Fruit fly (Drosophila melanogaster) whole organism, embryonic: ENCODE measurements around the gene Npc2a.

Experiments used
- Antp ChIP-seq: fragments of 200-800 bp; sonication (Bioruptor generic); optimal IDR thresholded peaks from 3 replicates; lab custom pipeline; 2016; ENCODE audit warnings: missing biosample characterization, missing genetic modification characterization
- CG10462 ChIP-seq: fragments of 200-800 bp; sonication (Bioruptor generic); optimal IDR thresholded peaks from 2 replicates; lab custom pipeline; 2016; ENCODE audit warnings: missing biosample characterization, missing genetic modification characterization
- CG10959 ChIP-seq: fragments of 200-800 bp; sonication (Bioruptor generic); IDR thresholded peaks from 2 replicates; pipeline ENCODE4 v1.3.6; 2022; ENCODE audit warnings: missing biosample characterization, missing genetic modification characterization
- CG11560 ChIP-seq: fragments of 200-800 bp; sonication (Bioruptor generic); IDR thresholded peaks from 3 replicates; pipeline ENCODE4 v1.3.6; 2022; ENCODE audit warnings: missing biosample characterization, missing genetic modification characterization
- CG12744 ChIP-seq: fragments of 200-800 bp; sonication (Bioruptor generic); optimal IDR thresholded peaks from 2 replicates; lab custom pipeline; 2016; ENCODE audit warnings: missing biosample characterization, missing genetic modification characterization
- CG13775 ChIP-seq: fragments of 200-800 bp; sonication (Bioruptor generic); optimal IDR thresholded peaks from 3 replicates; lab custom pipeline; 2017; ENCODE audit warnings: missing biosample characterization, mild to moderate bottlenecking, missing genetic modification characterization
- CG15073 ChIP-seq: fragments of 200-800 bp; sonication (Bioruptor generic); optimal IDR thresholded peaks from 2 replicates; lab custom pipeline; 2016; ENCODE audit warnings: missing biosample characterization, missing genetic modification characterization
- CG17829 ChIP-seq: fragments of 200-800 bp; optimal IDR thresholded peaks from 2 replicates; lab custom pipeline; 2019; ENCODE audit warnings: missing biosample characterization, mild to moderate bottlenecking, missing genetic modification characterization, moderate library complexity
- CG17912 ChIP-seq: fragments of 200-800 bp; sonication (Bioruptor generic); optimal IDR thresholded peaks from 2 replicates; lab custom pipeline; 2018; ENCODE audit warnings: missing biosample characterization, mild to moderate bottlenecking, missing genetic modification characterization
- CG18619 ChIP-seq: fragments of 200-800 bp; sonication (Bioruptor generic); optimal IDR thresholded peaks from 3 replicates; lab custom pipeline; 2017; ENCODE audit warnings: missing biosample characterization, mild to moderate bottlenecking, missing genetic modification characterization
- CG31388 ChIP-seq: fragments of 200-800 bp; sonication (Bioruptor generic); optimal IDR thresholded peaks from 2 replicates; lab custom pipeline; 2016; ENCODE audit warnings: missing biosample characterization, missing genetic modification characterization
- CG31441 ChIP-seq: fragments of 200-800 bp; sonication (Bioruptor generic); IDR thresholded peaks from 2 replicates; pipeline ENCODE4 v1.3.6; 2022; ENCODE audit warnings: missing biosample characterization, missing genetic modification characterization
- CG3847 ChIP-seq: fragments of 200-800 bp; sonication (Bioruptor generic); IDR thresholded peaks from 2 replicates; pipeline ENCODE4 v1.3.6; 2022; ENCODE audit warnings: missing biosample characterization, missing genetic modification characterization
- CG4854 ChIP-seq: fragments of 200-800 bp; sonication (Bioruptor generic); optimal IDR thresholded peaks from 2 replicates; lab custom pipeline; 2016; ENCODE audit warnings: missing biosample characterization, missing genetic modification characterization, inconsistent platforms
- CG5180 ChIP-seq: fragments of 200-800 bp; sonication (Bioruptor generic); optimal IDR thresholded peaks from 3 replicates; lab custom pipeline; 2017; ENCODE audit warnings: missing biosample characterization, missing genetic modification characterization, mild to moderate bottlenecking, moderate library complexity, missing genetic modification reagents
- CG6813 ChIP-seq: fragments of 200-800 bp; sonication (Bioruptor generic); optimal IDR thresholded peaks from 2 replicates; lab custom pipeline; 2017; ENCODE audit warnings: missing biosample characterization, missing genetic modification characterization, mild to moderate bottlenecking, moderate library complexity, missing genetic modification reagents
- CG6854 ChIP-seq: fragments of 200-800 bp; sonication (Bioruptor generic); optimal IDR thresholded peaks from 3 replicates; lab custom pipeline; 2017; ENCODE audit warnings: missing biosample characterization, mild to moderate bottlenecking, missing genetic modification characterization
- CG8388 ChIP-seq: fragments of 200-800 bp; sonication (Bioruptor generic); optimal IDR thresholded peaks from 2 replicates; lab custom pipeline; 2019; ENCODE audit warnings: missing biosample characterization, mild to moderate bottlenecking, missing genetic modification characterization, moderate library complexity
- CTCF ChIP-seq: fragments of 200-800 bp; sonication (Bioruptor generic); optimal IDR thresholded peaks from 2 replicates; lab custom pipeline; 2017; ENCODE audit warnings: missing biosample characterization, mild to moderate bottlenecking, missing genetic modification characterization, moderate library complexity
- Camta ChIP-seq: fragments of 200-800 bp; sonication (Bioruptor generic); optimal IDR thresholded peaks from 2 replicates; lab custom pipeline; 2016; ENCODE audit warnings: missing biosample characterization, missing genetic modification characterization
- Chrac-16 ChIP-seq: fragments of 200-800 bp; sonication (Bioruptor generic); optimal IDR thresholded peaks from 3 replicates; lab custom pipeline; 2016; ENCODE audit warnings: missing biosample characterization, missing genetic modification characterization
- Dref ChIP-seq: fragments of 200-800 bp; sonication (Bioruptor generic); IDR thresholded peaks from 2 replicates; pipeline ENCODE4 v1.3.6; 2022; ENCODE audit warnings: missing biosample characterization, missing genetic modification characterization
- HLH4C ChIP-seq: fragments of 200-800 bp; sonication (Bioruptor generic); IDR thresholded peaks from 3 replicates; pipeline ENCODE4 v1.3.6; 2022; ENCODE audit warnings: missing biosample characterization, missing genetic modification characterization; ENCODE audit not compliant: partially characterized antibody
- HmgZ ChIP-seq: fragments of 200-800 bp; sonication (Bioruptor generic); optimal IDR thresholded peaks from 2 replicates; lab custom pipeline; 2018; ENCODE audit warnings: missing biosample characterization, mild to moderate bottlenecking, missing genetic modification characterization
- Hmx ChIP-seq: fragments of 200-800 bp; sonication (Bioruptor generic); optimal IDR thresholded peaks from 2 replicates; lab custom pipeline; 2016; ENCODE audit warnings: missing biosample characterization, missing genetic modification characterization
- Myb ChIP-seq: fragments of 200-800 bp; sonication (Bioruptor generic); optimal IDR thresholded peaks from 2 replicates; lab custom pipeline; 2016; ENCODE audit warnings: missing biosample characterization, missing genetic modification characterization
- Oaz ChIP-seq: fragments of 200-800 bp; sonication (Bioruptor generic); IDR thresholded peaks from 2 replicates; pipeline ENCODE4 v1.3.6; 2022; ENCODE audit warnings: missing biosample characterization, missing genetic modification characterization
- Tbp ChIP-seq: fragments of >200 bp; optimal IDR thresholded peaks from 2 replicates; lab custom pipeline; 2018; ENCODE audit warnings: missing biosample characterization, missing genetic modification characterization
- Vsx1 ChIP-seq: fragments of 200-800 bp; sonication (Bioruptor generic); optimal IDR thresholded peaks from 2 replicates; lab custom pipeline; 2017; ENCODE audit warnings: missing biosample characterization, mild to moderate bottlenecking, missing genetic modification characterization, missing genetic modification reagents
- bab2 ChIP-seq: fragments of 200-800 bp; sonication (Bioruptor generic); optimal IDR thresholded peaks from 2 replicates; lab custom pipeline; 2016; ENCODE audit warnings: missing biosample characterization, missing genetic modification characterization
- chinmo ChIP-seq: fragments of 200-800 bp; sonication (Bioruptor generic); IDR thresholded peaks from 4 replicates; pipeline ENCODE4 v1.3.6; 2022; ENCODE audit warnings: missing biosample characterization, missing genetic modification characterization; ENCODE audit not compliant: partially characterized antibody
- ci ChIP-seq: fragments of 200-800 bp; sonication (Bioruptor generic); IDR thresholded peaks from 3 replicates; pipeline ENCODE4 v1.3.6; 2022; ENCODE audit warnings: missing biosample characterization, missing genetic modification characterization
- crc ChIP-seq: fragments of 200-800 bp; sonication (Bioruptor generic); optimal IDR thresholded peaks from 2 replicates; lab custom pipeline; 2016; ENCODE audit warnings: missing biosample characterization, missing genetic modification characterization
- dan ChIP-seq: fragments of 200-800 bp; sonication (Bioruptor generic); IDR thresholded peaks from 2 replicates; pipeline ENCODE4 v1.3.6; 2022; ENCODE audit warnings: missing biosample characterization, missing genetic modification characterization
- eyg ChIP-seq: fragments of 200-800 bp; sonication (Bioruptor generic); optimal IDR thresholded peaks from 3 replicates; lab custom pipeline; 2016; ENCODE audit warnings: missing biosample characterization, missing genetic modification characterization
- ham ChIP-seq: fragments of 200-800 bp; sonication (Bioruptor generic); IDR thresholded peaks from 2 replicates; pipeline ENCODE4 v1.3.6; 2022; ENCODE audit warnings: missing biosample characterization, missing genetic modification characterization
- hbn ChIP-seq: fragments of 200-800 bp; sonication (Bioruptor generic); IDR thresholded peaks from 2 replicates; pipeline ENCODE4 v1.3.6; 2022; ENCODE audit warnings: missing biosample characterization, missing genetic modification characterization; ENCODE audit not compliant: partially characterized antibody
- lov ChIP-seq, 2 experiments: fragments of 200-800 bp in 1 of 2; fragments of >200 bp in 1 of 2; sonication (Bioruptor generic) in 1 of 2; IDR thresholded peaks in 1 of 2; optimal IDR thresholded peaks in 1 of 2; 2 replicates in 1 of 2; 3 replicates in 1 of 2; pipeline versions ENCODE4 v1.3.6 to Lab custom; 2017 to 2022; ENCODE audit warnings: missing biosample characterization in 1 of 2, missing genetic modification characterization in 1 of 2
- org-1 ChIP-seq: fragments of 200-800 bp; sonication (Bioruptor generic); optimal IDR thresholded peaks from 2 replicates; lab custom pipeline; 2017; ENCODE audit warnings: missing biosample characterization, missing genetic modification characterization
- phol ChIP-seq: fragments of 200-800 bp; sonication (Bioruptor generic); optimal IDR thresholded peaks from 3 replicates; lab custom pipeline; 2018; ENCODE audit warnings: missing biosample characterization, mild to moderate bottlenecking, missing genetic modification characterization, moderate library complexity
- pnt ChIP-seq: fragments of 200-800 bp; sonication (Bioruptor generic); optimal IDR thresholded peaks from 3 replicates; lab custom pipeline; 2016; ENCODE audit warnings: missing biosample characterization, missing genetic modification characterization
- psq ChIP-seq: fragments of 200-800 bp; sonication (Bioruptor generic); optimal IDR thresholded peaks from 2 replicates; lab custom pipeline; 2017; ENCODE audit warnings: missing biosample characterization, missing genetic modification characterization
- rib ChIP-seq: fragments of 200-800 bp; sonication (Bioruptor generic); IDR thresholded peaks from 2 replicates; pipeline ENCODE4 v1.3.6; 2022; ENCODE audit warnings: missing biosample characterization, missing genetic modification characterization
- ro ChIP-seq: fragments of 200-800 bp; sonication (Bioruptor generic); IDR thresholded peaks from 2 replicates; pipeline ENCODE4 v1.3.6; 2022; ENCODE audit warnings: missing biosample characterization, missing genetic modification characterization
- row ChIP-seq: fragments of 200-800 bp; sonication (Bioruptor generic); IDR thresholded peaks from 3 replicates; pipeline ENCODE4 v1.3.6; 2022; ENCODE audit warnings: missing biosample characterization, missing genetic modification characterization
- sim ChIP-seq: fragments of 200-800 bp; sonication (Bioruptor generic); IDR thresholded peaks from 2 replicates; pipeline ENCODE4 v1.3.6; 2022; ENCODE audit warnings: missing biosample characterization, missing genetic modification characterization
- ttk ChIP-seq: fragments of 200-800 bp; sonication (Bioruptor generic); IDR thresholded peaks from 2 replicates; pipeline ENCODE4 v2.1.2; 2022; ENCODE audit warnings: missing biosample characterization, missing genetic modification characterization
- tup ChIP-seq: fragments of 200-800 bp; sonication (Bioruptor generic); optimal IDR thresholded peaks from 2 replicates; lab custom pipeline; 2016; ENCODE audit warnings: missing biosample characterization, mild to moderate bottlenecking, missing genetic modification characterization, moderate library complexity
- vvl ChIP-seq: fragments of 200-800 bp; sonication (Bioruptor generic); IDR thresholded peaks from 2 replicates; pipeline ENCODE4 v1.3.6; 2022; ENCODE audit warnings: missing biosample characterization, missing genetic modification characterization
- z ChIP-seq: fragments of 200-800 bp; sonication (Bioruptor generic); IDR thresholded peaks from 3 replicates; pipeline ENCODE4 v1.3.6; 2022; ENCODE audit warnings: missing biosample characterization, missing genetic modification characterization

Gene Npc2a

DNA sequence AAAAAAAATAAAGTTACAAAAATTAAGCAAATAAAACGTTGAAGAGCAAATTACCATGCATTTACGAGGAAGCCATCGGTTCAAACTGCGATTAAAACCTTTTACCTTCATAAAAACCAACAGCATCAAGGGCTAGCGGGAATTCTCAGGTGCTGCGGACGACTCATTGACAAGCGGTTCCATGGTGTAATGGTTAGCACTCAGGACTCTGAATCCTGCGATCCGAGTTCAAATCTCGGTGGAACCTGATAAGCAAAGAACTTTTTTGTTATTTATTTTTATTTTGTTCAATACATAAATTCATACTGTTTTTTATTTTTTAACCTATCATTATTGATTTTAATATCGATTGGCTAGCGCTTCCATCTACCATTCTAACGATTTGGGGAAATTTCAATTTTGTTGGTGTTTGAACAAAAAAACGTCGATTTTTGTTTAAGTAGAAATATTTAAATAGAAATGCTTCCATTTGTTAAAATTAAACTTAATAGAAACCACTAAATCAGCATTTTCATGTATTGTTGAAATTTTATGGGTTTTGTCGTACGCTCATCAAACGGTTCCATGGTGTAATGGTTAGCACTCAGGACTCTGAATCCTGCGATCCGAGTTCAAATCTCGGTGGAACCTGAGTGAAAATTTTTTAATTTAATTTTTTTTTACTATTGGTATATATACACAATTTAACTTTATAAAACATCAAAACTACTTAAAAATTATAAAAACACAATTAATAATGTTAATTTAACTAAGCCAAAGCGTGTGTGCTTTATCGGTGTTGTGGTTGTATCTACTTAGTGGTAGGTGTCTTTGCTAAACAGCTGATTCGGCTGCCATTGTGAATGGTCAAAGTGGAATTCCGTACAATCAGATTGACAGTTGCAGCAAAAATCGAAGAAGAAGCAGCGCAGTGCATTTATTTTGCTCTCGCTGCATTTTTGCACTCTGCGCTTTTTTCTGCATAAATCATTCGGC is 21.2 kb downstream of the Npc2a start, which contains the start of gene CG4238 (continued):
- TF ChIP-seq HmgZ (tag; lab: Kevin White, UChicago) (peak; percentile 57), psq (GFP tag; lab: Kevin White, UChicago) (no peak), CG15073 (GFP tag; lab: Kevin White, UChicago) (no peak), CG18619 (GFP tag; lab: Kevin White, UChicago) (no peak), Camta (no peak), CG13775 (no peak), CG6854 (GFP tag; lab: Kevin White, UChicago) (no peak), CG12744 (GFP tag; lab: Kevin White, UChicago) (no peak), phol (peak; percentile 76), ham (no peak), chinmo (peak; percentile 83; the same call in 3 of the 4 replicates), dan (no peak), Hmx (no peak), row (GFP tag; lab: Robert Waterston, UW) (no peak), pnt (GFP tag; lab: Kevin White, UChicago) (no peak), CG10959 (GFP tag; lab: Robert Waterston, UW) (no peak), vvl (GFP tag; lab: Robert Waterston, UW) (no peak), CG6813 (no peak), HLH4C (GFP tag; lab: Robert Waterston, UW) (peak; percentile 63; the same call in 2 of the 3 replicates), CG31388 (GFP tag; lab: Kevin White, UChicago) (no peak), CG8388 (GFP tag; lab: Kevin White, UChicago) (no peak), Myb (GFP tag; lab: Kevin White, UChicago) (peak; percentile 24), ro (GFP tag; lab: Robert Waterston, UW) (no peak), CG17912 (no peak), CG31441 (0 out of 2 replicates have a peak, but pooled peaks have one; percentile 28), rib (GFP tag; lab: Robert Waterston, UW) (0 out of 2 replicates have a peak, but pooled peaks have one; percentile 34), CTCF (GFP tag; lab: Kevin White, UChicago) (peak; percentile 49), CG10462 (no peak), CG17829 (tag; lab: Kevin White, UChicago) (peak; percentile 2), bab2 (GFP tag; lab: Kevin White, UChicago) (no peak), CG5180 (GFP tag; lab: Kevin White, UChicago) (no peak), Tbp (GFP tag; lab: Kevin White, UChicago) (no peak), CG11560 (no peak), Chrac-16 (GFP tag; lab: Kevin White, UChicago) (no peak), ttk (GFP tag; lab: Robert Waterston, UW) (no peak), tup (GFP tag; lab: Kevin White, UChicago) (no peak), lov (optimal IDR thresholded peaks at IDR 0.05; lab: Kevin White, UChicago) (no peak), lov (GFP tag; IDR thresholded peaks at IDR 0.05; lab: Robert Waterston, UW) (no peak), z (no peak), ci (GFP tag; lab: Robert Waterston, UW) (no peak), CG4854 (GFP tag; lab: Kevin White, UChicago) (no peak), org-1 (GFP tag; lab: Kevin White, UChicago) (no peak), CG3847 (GFP tag; lab: Robert Waterston, UW) (no peak), eyg (GFP tag; lab: Kevin White, UChicago) (no peak), Antp (GFP tag; lab: Kevin White, UChicago) (no peak), Oaz (GFP tag; lab: Robert Waterston, UW) (no peak), Vsx1 (GFP tag; lab: Kevin White, UChicago) (no peak), sim (no peak), crc (GFP tag; lab: Kevin White, UChicago) (no peak), hbn (GFP tag; lab: Robert Waterston, UW) (peak; percentile 23; the same call in 1 of the 2 replicates), Dref (peak; percentile 46)
